Worm (Caenorhabditis elegans) whole organism, L4 larva: ENCODE measurements around the gene npp-15.
A peak's percentile ranks its signal among the peaks of the same experiment; 100 is the strongest.

Source experiments
- F26F4.8 ChIP-seq: fragments of 200-800 bp; sonication (Bioruptor generic); conservative IDR thresholded peaks from 2 replicates; pipeline ENCODE4 v1.3.6; 2022; ENCODE audit warnings: missing genetic modification characterization, missing compliant biosample characterization
- Y48G9A.11 ChIP-seq: fragments of 200-800 bp; sonication (Bioruptor generic); IDR thresholded peaks from 2 replicates; pipeline ENCODE4 v1.3.6; 2022; ENCODE audit warnings: missing genetic modification reagents, missing genetic modification characterization, missing compliant biosample characterization
- Y5F2A.4 ChIP-seq: fragments of 200-800 bp; sonication (Bioruptor generic); optimal IDR thresholded peaks from 2 replicates; lab custom pipeline; 2018; ENCODE audit warnings: mild to moderate bottlenecking, missing genetic modification characterization, missing compliant biosample characterization
- ZK546.5 ChIP-seq, 2 experiments: sonication (generic microtip); optimal IDR thresholded peaks; 2 replicates each; lab custom pipeline; 2017; ENCODE audit warnings: missing biosample characterization in 2 of 2, missing genetic modification characterization in 2 of 2
- ama-1 ChIP-seq: fragments of 150-350 bp; optimal IDR thresholded peaks from 2 replicates; lab custom pipeline; 2014; ENCODE audit warnings: inconsistent platforms, mixed read lengths
- arid-1 ChIP-seq: fragments of 200-800 bp; sonication (Bioruptor generic); conservative IDR thresholded peaks from 2 replicates; pipeline ENCODE4 v1.3.6; 2022; ENCODE audit warnings: missing genetic modification reagents, missing genetic modification characterization, missing compliant biosample characterization
- attf-4 ChIP-seq: sonication (generic microtip); optimal IDR thresholded peaks from 3 replicates; lab custom pipeline; 2017; ENCODE audit warnings: missing biosample characterization, missing genetic modification characterization
- ceh-44 ChIP-seq: fragments of 200-800 bp; sonication (Bioruptor generic); IDR thresholded peaks from 2 replicates; pipeline ENCODE4 v1.3.6; 2022; ENCODE audit warnings: missing genetic modification reagents, missing genetic modification characterization, missing compliant biosample characterization
- ceh-62 ChIP-seq: sonication (generic microtip); optimal IDR thresholded peaks from 2 replicates; lab custom pipeline; 2017; ENCODE audit warnings: missing biosample characterization, missing genetic modification characterization
- ceh-82 ChIP-seq: sonication (generic microtip); optimal IDR thresholded peaks from 2 replicates; lab custom pipeline; 2017; ENCODE audit warnings: missing biosample characterization, missing genetic modification characterization
- cey-2 ChIP-seq: sonication (generic microtip); optimal IDR thresholded peaks from 3 replicates; lab custom pipeline; 2017; ENCODE audit warnings: missing genetic modification characterization, mild to moderate bottlenecking, missing compliant biosample characterization, antibody characterized with exemption, borderline replicate concordance; ENCODE audit not compliant: insufficient read depth
- daf-12 ChIP-seq: fragments of 150-350 bp; optimal IDR thresholded peaks from 2 replicates; lab custom pipeline; 2014; ENCODE audit warnings: missing biosample characterization, missing genetic modification reagents, missing genetic modification characterization
- daf-19 ChIP-seq: fragments of 200-800 bp; sonication (Bioruptor generic); conservative IDR thresholded peaks from 2 replicates; pipeline ENCODE4 v1.3.6; 2022; ENCODE audit warnings: missing genetic modification characterization, missing compliant biosample characterization
- daf-8 ChIP-seq: fragments of 200-800 bp; sonication (Bioruptor generic); IDR thresholded peaks from 2 replicates; pipeline ENCODE4 v1.3.6; 2022; ENCODE audit warnings: missing genetic modification characterization, missing compliant biosample characterization
- dmd-6 ChIP-seq: fragments of 200-800 bp; sonication (Bioruptor generic); IDR thresholded peaks from 2 replicates; pipeline ENCODE4 v1.3.6; 2022; ENCODE audit warnings: missing genetic modification reagents, missing genetic modification characterization, missing compliant biosample characterization
- dmd-8 ChIP-seq: fragments of 200-800 bp; sonication (Bioruptor generic); IDR thresholded peaks from 2 replicates; pipeline ENCODE4 v1.3.6; 2022; ENCODE audit warnings: missing genetic modification characterization, missing compliant biosample characterization
- dmd-9 ChIP-seq: fragments of 200-800 bp; sonication (Bioruptor generic); IDR thresholded peaks from 2 replicates; pipeline ENCODE4 v1.3.6; 2022; ENCODE audit warnings: missing genetic modification reagents, missing genetic modification characterization, missing compliant biosample characterization
- dpl-1 ChIP-seq: fragments of 150-350 bp; optimal IDR thresholded peaks from 2 replicates; lab custom pipeline; 2014; ENCODE audit warnings: missing biosample characterization, missing genetic modification reagents, missing genetic modification characterization
- duxl-1 ChIP-seq: sonication (generic microtip); optimal IDR thresholded peaks from 2 replicates; lab custom pipeline; 2016; ENCODE audit warnings: mild to moderate bottlenecking, missing genetic modification characterization, moderate library complexity, missing compliant biosample characterization; ENCODE audit not compliant: poor library complexity
- dve-1 ChIP-seq: sonication (generic microtip); optimal IDR thresholded peaks from 2 replicates; lab custom pipeline; 2017; ENCODE audit warnings: antibody characterized with exemption, mild to moderate bottlenecking, missing genetic modification characterization, missing compliant biosample characterization; ENCODE audit not compliant: insufficient read depth
- fos-1 ChIP-seq: fragments of 150-350 bp; optimal IDR thresholded peaks from 2 replicates; lab custom pipeline; 2014; ENCODE audit warnings: missing biosample characterization, missing genetic modification characterization
- gei-8 ChIP-seq: fragments of 200-800 bp; sonication (Bioruptor generic); optimal IDR thresholded peaks from 2 replicates; lab custom pipeline; 2018; ENCODE audit warnings: mild to moderate bottlenecking, missing genetic modification characterization, missing compliant biosample characterization
- hmg-1.1 ChIP-seq: fragments of 200-800 bp; sonication (Bioruptor generic); IDR thresholded peaks from 2 replicates; pipeline ENCODE4 v1.3.6; 2022; ENCODE audit warnings: missing genetic modification reagents, missing genetic modification characterization, missing compliant biosample characterization
- jun-1 ChIP-seq: fragments of 150-350 bp; optimal IDR thresholded peaks from 2 replicates; lab custom pipeline; 2014; ENCODE audit warnings: missing biosample characterization, missing genetic modification reagents, missing genetic modification characterization
- lim-7 ChIP-seq: fragments of 200-800 bp; sonication (Bioruptor generic); IDR thresholded peaks from 2 replicates; pipeline ENCODE4 v1.3.6; 2022; ENCODE audit warnings: missing genetic modification characterization, missing compliant biosample characterization
- lin-38 ChIP-seq: fragments of 200-800 bp; sonication (Bioruptor generic); IDR thresholded peaks from 2 replicates; pipeline ENCODE4 v1.3.6; 2022; ENCODE audit warnings: missing genetic modification reagents, missing genetic modification characterization, missing compliant biosample characterization
- madf-5 ChIP-seq, 2 experiments: fragments of 200-800 bp; sonication (Bioruptor generic); IDR thresholded peaks; 2 replicates each; pipeline ENCODE4 v1.3.6; 2022; ENCODE audit warnings: missing compliant biosample characterization in 2 of 2, missing genetic modification characterization in 2 of 2
- mxl-2 ChIP-seq: fragments of 200-800 bp; sonication (Bioruptor generic); conservative IDR thresholded peaks from 2 replicates; pipeline ENCODE4 v1.3.6; 2022; ENCODE audit warnings: missing genetic modification reagents, missing genetic modification characterization, missing compliant biosample characterization
- nhr-102 ChIP-seq: sonication (generic microtip); optimal IDR thresholded peaks from 2 replicates; lab custom pipeline; 2016; ENCODE audit warnings: mild to moderate bottlenecking, missing genetic modification characterization, moderate library complexity, missing compliant biosample characterization
- nhr-111 ChIP-seq: fragments of 200-800 bp; sonication (Bioruptor generic); optimal IDR thresholded peaks from 2 replicates; lab custom pipeline; 2018; ENCODE audit warnings: mild to moderate bottlenecking, missing genetic modification characterization, missing compliant biosample characterization
- nhr-25 ChIP-seq: sonication (generic microtip); optimal IDR thresholded peaks from 2 replicates; lab custom pipeline; 2017; ENCODE audit warnings: missing genetic modification characterization, mild to moderate bottlenecking, missing compliant biosample characterization, antibody characterized with exemption, moderate library complexity, borderline replicate concordance; ENCODE audit not compliant: insufficient read depth
- nhr-41 ChIP-seq: fragments of 200-800 bp; sonication (Bioruptor generic); IDR thresholded peaks from 2 replicates; pipeline ENCODE4 v1.3.6; 2022; ENCODE audit warnings: missing genetic modification reagents, missing genetic modification characterization, missing compliant biosample characterization
- nhr-42 ChIP-seq: fragments of 200-800 bp; sonication (Bioruptor generic); IDR thresholded peaks from 2 replicates; pipeline ENCODE4 v1.3.6; 2022; ENCODE audit warnings: missing genetic modification characterization, missing compliant biosample characterization
- nhr-6 ChIP-seq: fragments of 150-350 bp; optimal IDR thresholded peaks from 2 replicates; lab custom pipeline; 2014; ENCODE audit warnings: missing biosample characterization, missing genetic modification characterization
- nhr-77 ChIP-seq: fragments of 150-350 bp; optimal IDR thresholded peaks from 2 replicates; lab custom pipeline; 2014; ENCODE audit warnings: missing biosample characterization, missing genetic modification characterization
- pqm-1 ChIP-seq: sonication (generic microtip); optimal IDR thresholded peaks from 2 replicates; lab custom pipeline; 2017; ENCODE audit warnings: missing biosample characterization, missing genetic modification characterization
- rbr-2 ChIP-seq: sonication (generic microtip); optimal IDR thresholded peaks from 2 replicates; lab custom pipeline; 2016; ENCODE audit warnings: missing genotype, missing genetic modification characterization, missing compliant biosample characterization
- sdz-12 ChIP-seq: fragments of 200-800 bp; sonication (Bioruptor generic); optimal IDR thresholded peaks from 2 replicates; lab custom pipeline; 2018; ENCODE audit warnings: mild to moderate bottlenecking, missing genetic modification characterization, missing compliant biosample characterization
- snpc-1.2 ChIP-seq: fragments of 200-800 bp; sonication (Bioruptor generic); IDR thresholded peaks from 2 replicates; pipeline ENCODE4 v1.3.6; 2022; ENCODE audit warnings: missing genetic modification reagents, missing genetic modification characterization, missing compliant biosample characterization
- snpc-4 ChIP-seq: fragments of 150-350 bp; optimal IDR thresholded peaks from 2 replicates; lab custom pipeline; 2014; ENCODE audit warnings: missing biosample characterization, missing genetic modification characterization
- spr-1 ChIP-seq: sonication (generic microtip); optimal IDR thresholded peaks from 2 replicates; lab custom pipeline; 2016; ENCODE audit warnings: mild to moderate bottlenecking, missing genetic modification characterization, missing compliant biosample characterization
- spr-3 ChIP-seq: fragments of 200-800 bp; sonication (Bioruptor generic); optimal IDR thresholded peaks from 2 replicates; lab custom pipeline; 2018; ENCODE audit warnings: mild to moderate bottlenecking, missing genetic modification characterization, missing compliant biosample characterization
- tag-97 ChIP-seq: fragments of 200-800 bp; sonication (Bioruptor generic); IDR thresholded peaks from 2 replicates; pipeline ENCODE4 v1.3.6; 2022; ENCODE audit warnings: missing genetic modification characterization, missing compliant biosample characterization
- tra-1 ChIP-seq: fragments of 200-800 bp; sonication (Bioruptor generic); IDR thresholded peaks from 2 replicates; pipeline ENCODE4 v1.3.6; 2022; ENCODE audit warnings: missing genetic modification reagents, missing genetic modification characterization, missing compliant biosample characterization
- unc-39 ChIP-seq: sonication (generic microtip); optimal IDR thresholded peaks from 2 replicates; lab custom pipeline; 2017; ENCODE audit warnings: missing biosample characterization, missing genetic modification characterization
- vab-7 ChIP-seq: fragments of 200-800 bp; sonication (Bioruptor generic); IDR thresholded peaks from 2 replicates; pipeline ENCODE4 v1.3.6; 2022; ENCODE audit warnings: missing genetic modification reagents, missing genetic modification characterization, missing compliant biosample characterization
- zag-1 ChIP-seq: fragments of 150-350 bp; optimal IDR thresholded peaks from 2 replicates; lab custom pipeline; 2014; ENCODE audit warnings: missing biosample characterization, missing genetic modification characterization
- zfp-3 ChIP-seq: fragments of 200-800 bp; sonication (Bioruptor generic); conservative IDR thresholded peaks from 2 replicates; pipeline ENCODE4 v1.3.6; 2022; ENCODE audit warnings: missing genetic modification reagents, missing genetic modification characterization, missing compliant biosample characterization
- zip-11 ChIP-seq: fragments of 200-800 bp; sonication (Bioruptor generic); IDR thresholded peaks from 2 replicates; pipeline ENCODE4 v1.3.6; 2022; ENCODE audit warnings: missing genetic modification characterization, missing compliant biosample characterization
- ztf-7 ChIP-seq: fragments of 150-350 bp; optimal IDR thresholded peaks from 2 replicates; lab custom pipeline; 2014; ENCODE audit warnings: missing biosample characterization, missing genetic modification characterization

Gene npp-15

DNA sequence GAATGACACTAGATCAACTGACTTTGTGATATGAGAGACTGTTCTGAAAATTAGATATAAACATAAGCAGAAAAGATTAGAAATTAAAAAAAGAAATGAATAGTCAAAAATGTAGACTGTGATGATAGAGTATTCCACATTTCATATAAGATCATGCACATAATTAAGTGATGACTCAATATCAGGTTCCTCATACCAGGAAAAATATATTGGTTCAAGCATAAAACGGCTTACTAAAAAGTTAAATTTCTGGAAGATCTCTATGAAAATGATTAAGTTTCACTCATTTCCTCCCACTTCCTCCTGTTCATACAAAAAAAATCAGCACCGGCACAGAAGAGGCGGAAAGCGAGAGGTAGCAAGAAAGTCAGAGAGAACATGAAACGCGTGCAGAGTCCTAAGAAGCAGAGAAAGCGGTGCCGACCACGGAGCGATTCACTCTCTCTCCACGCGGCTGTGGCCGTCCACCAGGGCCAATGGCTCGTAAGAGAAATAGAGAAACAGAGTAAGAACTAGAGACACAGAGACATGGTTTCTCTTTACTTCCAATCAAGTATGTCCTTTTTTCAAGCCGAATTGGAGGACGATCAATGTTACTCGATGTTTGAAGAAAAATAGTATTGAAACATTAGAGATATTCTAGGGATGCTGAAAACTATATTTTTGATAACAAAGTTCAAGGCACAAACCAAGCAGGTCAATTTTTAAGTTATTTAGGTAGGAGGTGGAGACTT, 37.1 kb upstream of the npp-15 start, which contains the start of the genes ZK688.5 and fahd-1 (continued):
- no peak for TF ChIP-seq vab-7 (GFP tag; lab: Robert Waterston, UW)
- TF ChIP-seq sdz-12 (GFP tag; lab: Kevin White, UChicago), result no peak
- no peak for TF ChIP-seq gei-8 (GFP tag; lab: Kevin White, UChicago)
- TF ChIP-seq ceh-82, result no peak
- TF ChIP-seq spr-1 (tag; lab: Kevin White, UChicago), result peak; percentile 22
- no peak for TF ChIP-seq Y48G9A.11 (GFP tag; lab: Robert Waterston, UW)
- no peak for TF ChIP-seq zip-11 (GFP tag; lab: Robert Waterston, UW)
- TF ChIP-seq dmd-6 (GFP tag; lab: Robert Waterston, UW), result peak; percentile 72
- TF ChIP-seq ZK546.5 (tag; optimal IDR thresholded peaks at IDR 0.05; lab: Kevin White, UChicago), result no peak
- no peak for TF ChIP-seq ztf-7 (tag; lab: Kevin White, UChicago)
- TF ChIP-seq ama-1 (lab: Kevin White, UChicago), result no peak
- TF ChIP-seq ceh-62 (tag; lab: Kevin White, UChicago), result no peak
- TF ChIP-seq F26F4.8, result no peak
- TF ChIP-seq tra-1 (GFP tag; lab: Robert Waterston, UW), result peak; percentile 42; the same call in 1 of the 2 replicates
- no peak for TF ChIP-seq unc-39 (tag; lab: Kevin White, UChicago)
- TF ChIP-seq daf-12 (tag; lab: Kevin White, UChicago), result no peak
- no peak for TF ChIP-seq snpc-1.2 (GFP tag; lab: Robert Waterston, UW)
- TF ChIP-seq nhr-41, result no peak
- peak; percentile 52 for TF ChIP-seq dpl-1 (GFP tag; lab: Kevin White, UChicago)
- TF ChIP-seq mxl-2 (GFP tag; lab: Robert Waterston, UW), result no peak
- TF ChIP-seq nhr-111, result no peak
- peak; percentile 47; the same call in 1 of the 2 replicates for TF ChIP-seq arid-1 (GFP tag; lab: Robert Waterston, UW)
- TF ChIP-seq dmd-8 (GFP tag; lab: Robert Waterston, UW), result no peak
- no peak for TF ChIP-seq cey-2 (tag; lab: Kevin White, UChicago)
- no peak for TF ChIP-seq madf-5 (GFP tag; IDR thresholded peaks at IDR 0.05; lab: Robert Waterston, UW)
- 0 out of 2 replicates have a peak, but pooled peaks have one; percentile 41 for TF ChIP-seq lim-7 (GFP tag; lab: Robert Waterston, UW)
- no peak for TF ChIP-seq tag-97 (GFP tag; lab: Robert Waterston, UW)
- no peak for TF ChIP-seq duxl-1 (tag; lab: Kevin White, UChicago)
- peak; percentile 48 for TF ChIP-seq pqm-1
- no peak for TF ChIP-seq zag-1
- TF ChIP-seq ceh-44 (GFP tag; lab: Robert Waterston, UW), result no peak
- TF ChIP-seq Y5F2A.4 (GFP tag; lab: Kevin White, UChicago), result no peak
- TF ChIP-seq nhr-42 (GFP tag; lab: Robert Waterston, UW), result no peak
- no peak for TF ChIP-seq zfp-3 (GFP tag; lab: Robert Waterston, UW)
- TF ChIP-seq jun-1 (tag; lab: Kevin White, UChicago), result no peak
- peak; percentile 47 for TF ChIP-seq nhr-6 (tag; lab: Kevin White, UChicago)
- TF ChIP-seq nhr-77, result no peak
- no peak for TF ChIP-seq daf-8 (GFP tag; lab: Robert Waterston, UW)
- TF ChIP-seq lin-38 (GFP tag; lab: Robert Waterston, UW), result peak; percentile 55
- no peak for TF ChIP-seq spr-3
- peak; percentile 21 for TF ChIP-seq nhr-102 (tag; lab: Kevin White, UChicago)
- TF ChIP-seq attf-4 (tag; lab: Kevin White, UChicago), result no peak
- peak; percentile 92 for TF ChIP-seq hmg-1.1 (GFP tag; lab: Robert Waterston, UW)
- TF ChIP-seq nhr-25 (tag; lab: Kevin White, UChicago), result peak; percentile 85
- peak; percentile 75 for TF ChIP-seq dve-1 (tag; lab: Kevin White, UChicago)
- no peak for TF ChIP-seq dmd-9 (GFP tag; lab: Robert Waterston, UW)
- TF ChIP-seq fos-1, result no peak
- no peak for TF ChIP-seq daf-19
- no peak for TF ChIP-seq snpc-4 (tag; lab: Kevin White, UChicago)
- TF ChIP-seq rbr-2, result peak; percentile 78
